Fruit fly (Drosophila melanogaster): ENCODE data around the gene CG10660.

Gene CG10660

dm6 chr3L:12517443-12518209 lies 27.1 kb upstream of the CG10660 start:
- TF ChIP-seq CG15710 (tag; optimal IDR thresholded peaks at IDR 0.05) (no peak), CG8301 (tag; optimal IDR thresholded peaks at IDR 0.05) (no peak), CG9948 (tag; optimal IDR thresholded peaks at IDR 0.05) (no peak), CG10348 (GFP tag; IDR thresholded peaks at IDR 0.05) (no peak), CG8159 (tag; optimal IDR thresholded peaks at IDR 0.05) (no peak), EcR (GFP tag; optimal IDR thresholded peaks at IDR 0.05) (peak; percentile 91)

- TF ChIP-seq rn (GFP tag; IDR thresholded peaks at IDR 0.05) (0 out of 2 replicates have a peak, but pooled peaks have one; percentile 26), Pif1B (GFP tag; optimal IDR thresholded peaks at IDR 0.05) (peak; percentile 61), CG8301 (tag; optimal IDR thresholded peaks at IDR 0.05) (peak; percentile 82), CG4496 (GFP tag; IDR thresholded peaks at IDR 0.05) (peak; percentile 89), CG9948 (tag; optimal IDR thresholded peaks at IDR 0.05) (peak; percentile 35), D1 (tag; optimal IDR thresholded peaks at IDR 0.05) (peak; percentile 52), Ets98B (GFP tag; IDR thresholded peaks at IDR 0.05) (peak; percentile 84), Snoo (tag; optimal IDR thresholded peaks at IDR 0.05) (peak; percentile 7), gl (tag; optimal IDR thresholded peaks at IDR 0.05) (peak; percentile 95), CG12605 (GFP tag; IDR thresholded peaks at IDR 0.05) (peak; percentile 95), CG32121 (GFP tag; IDR thresholded peaks at IDR 0.05) (peak; percentile 70), CG13204 (GFP tag; optimal IDR thresholded peaks at IDR 0.05) (peak; percentile 80), CG14655 (GFP tag; optimal IDR thresholded peaks at IDR 0.05) (peak; percentile 85), CG10348 (GFP tag; IDR thresholded peaks at IDR 0.05) (no peak), Pif1A (GFP tag; optimal IDR thresholded peaks at IDR 0.05) (peak; percentile 80), CG34367 (tag; optimal IDR thresholded peaks at IDR 0.05) (peak; percentile 68), CG8159 (tag; optimal IDR thresholded peaks at IDR 0.05) (peak; percentile 56), fd96Ca (GFP tag; IDR thresholded peaks at IDR 0.05) (peak; percentile 68; the same call in 2 of the 3 replicates), EcR (GFP tag; optimal IDR thresholded peaks at IDR 0.05) (peak; percentile 93), CG15710 (tag; optimal IDR thresholded peaks at IDR 0.05) (peak; percentile 64), CG17806 (tag; optimal IDR thresholded peaks at IDR 0.05) (peak; percentile 49)
Measured at dm6 chr3L:12515691-12516455, 25.4 kb upstream of the CG10660 start.

dm6 chr3L:12514762-12515215 lies 24.3 kb upstream of the CG10660 start, which contains the start of the genes sti and tral:
Gene sti (minus strand): TSS chr3L:12514815.
Gene tral (plus strand): TSS chr3L:12515059.
- TF ChIP-seq CG10348 (GFP tag; IDR thresholded peaks at IDR 0.05) (no peak), D1 (tag; optimal IDR thresholded peaks at IDR 0.05) (no peak), CG8301 (tag; optimal IDR thresholded peaks at IDR 0.05) (no peak), EcR (GFP tag; optimal IDR thresholded peaks at IDR 0.05) (no peak), CG17806 (tag; optimal IDR thresholded peaks at IDR 0.05) (peak; percentile 54), Pif1A (GFP tag; optimal IDR thresholded peaks at IDR 0.05) (no peak), CG12605 (GFP tag; IDR thresholded peaks at IDR 0.05) (no peak), Snoo (tag; optimal IDR thresholded peaks at IDR 0.05) (peak; percentile 74), rn (GFP tag; IDR thresholded peaks at IDR 0.05) (peak; percentile 43; the same call in 1 of the 2 replicates), gl (tag; optimal IDR thresholded peaks at IDR 0.05) (no peak), CG9948 (tag; optimal IDR thresholded peaks at IDR 0.05) (peak; percentile 39), CG13204 (GFP tag; optimal IDR thresholded peaks at IDR 0.05) (no peak), CG15710 (tag; optimal IDR thresholded peaks at IDR 0.05) (peak; percentile 68), CG8159 (tag; optimal IDR thresholded peaks at IDR 0.05) (peak; percentile 70), CG4496 (GFP tag; IDR thresholded peaks at IDR 0.05) (peak; percentile 76), Pif1B (GFP tag; optimal IDR thresholded peaks at IDR 0.05) (no peak), CG34367 (tag; optimal IDR thresholded peaks at IDR 0.05) (peak; percentile 36), Ets98B (GFP tag; IDR thresholded peaks at IDR 0.05) (peak; percentile 71), CG32121 (GFP tag; IDR thresholded peaks at IDR 0.05) (peak; percentile 41; the same call in 1 of the 2 replicates), CG14655 (GFP tag; optimal IDR thresholded peaks at IDR 0.05) (no peak), fd96Ca (GFP tag; IDR thresholded peaks at IDR 0.05) (peak; percentile 72)

dm6 chr3L:12507571-12507970 lies 17.1 kb upstream of the CG10660 start, which contains the start of gene CG10654:
Gene CG10654 (minus strand): TSS chr3L:12507840.
- TF ChIP-seq CG12605 (GFP tag; IDR thresholded peaks at IDR 0.05), result no peak
- no peak for TF ChIP-seq CG14655 (GFP tag; optimal IDR thresholded peaks at IDR 0.05)
- TF ChIP-seq Pif1A (GFP tag; optimal IDR thresholded peaks at IDR 0.05), result no peak
- no peak for TF ChIP-seq CG4496 (GFP tag; IDR thresholded peaks at IDR 0.05)
- TF ChIP-seq EcR (GFP tag; optimal IDR thresholded peaks at IDR 0.05), result no peak

dm6 chr3L:12506963-12507552 lies 16.6 kb upstream of the CG10660 start:
- TF ChIP-seq CG9948 (tag; optimal IDR thresholded peaks at IDR 0.05) (no peak), fd96Ca (GFP tag; IDR thresholded peaks at IDR 0.05) (0 out of 3 replicates have a peak, but pooled peaks have one; percentile 14)
